Fruit fly (Drosophila melanogaster) whole organism, prepupa: ENCODE results near the gene CG34159.

Experiments
- Blimp-1 ChIP-seq: fragments of 200-800 bp; sonication (Bioruptor generic); optimal IDR thresholded peaks from 3 replicates; lab custom pipeline; 2017; ENCODE audit warnings: missing biosample characterization, missing genetic modification characterization, mild to moderate bottlenecking, moderate library complexity, missing genetic modification reagents
- CG10631 ChIP-seq: fragments of 200-800 bp; sonication (Bioruptor generic); optimal IDR thresholded peaks from 2 replicates; lab custom pipeline; 2016; ENCODE audit warnings: missing biosample characterization, missing genetic modification characterization
- CG11762 ChIP-seq: fragments of 200-800 bp; sonication (Bioruptor generic); optimal IDR thresholded peaks from 3 replicates; lab custom pipeline; 2016; ENCODE audit warnings: missing biosample characterization, missing genetic modification characterization; ENCODE audit not compliant: insufficient read depth
- CG3032 ChIP-seq: fragments of 200-800 bp; optimal IDR thresholded peaks from 2 replicates; lab custom pipeline; 2019; ENCODE audit warnings: missing biosample characterization, mild to moderate bottlenecking, missing genetic modification characterization, moderate library complexity
- CG31627 ChIP-seq: fragments of 200-800 bp; sonication (Bioruptor generic); optimal IDR thresholded peaks from 3 replicates; lab custom pipeline; 2016; ENCODE audit warnings: missing biosample characterization, missing genetic modification characterization
- CG32006 ChIP-seq: fragments of 200-800 bp; sonication (Bioruptor generic); optimal IDR thresholded peaks from 3 replicates; lab custom pipeline; 2017; ENCODE audit warnings: missing biosample characterization, mild to moderate bottlenecking, missing genetic modification characterization
- CG34406 ChIP-seq: fragments of 200-800 bp; sonication (Bioruptor generic); optimal IDR thresholded peaks from 3 replicates; lab custom pipeline; 2016; ENCODE audit warnings: missing biosample characterization, missing genetic modification characterization
- CG3919 ChIP-seq: fragments of 200-800 bp; sonication (Bioruptor generic); optimal IDR thresholded peaks from 3 replicates; lab custom pipeline; 2016; ENCODE audit warnings: missing biosample characterization, missing genetic modification characterization
- CG6276 ChIP-seq: fragments of 200-800 bp; sonication (Bioruptor generic); optimal IDR thresholded peaks from 2 replicates; lab custom pipeline; 2017; ENCODE audit warnings: missing biosample characterization, mild to moderate bottlenecking, missing genetic modification characterization
- CG6808 ChIP-seq: fragments of 200-800 bp; sonication (Bioruptor generic); optimal IDR thresholded peaks from 3 replicates; lab custom pipeline; 2017; ENCODE audit warnings: missing biosample characterization, missing genetic modification characterization, mild to moderate bottlenecking, moderate library complexity, missing genetic modification reagents
- Eip75B ChIP-seq: fragments of 200-800 bp; sonication (Bioruptor generic); optimal IDR thresholded peaks from 3 replicates; lab custom pipeline; 2016; ENCODE audit warnings: missing biosample characterization, missing genetic modification characterization
- Eip78C ChIP-seq: fragments of 200-800 bp; sonication (Bioruptor generic); peaks from one replicate; lab custom pipeline; 2016; ENCODE audit warnings: missing biosample characterization, missing genetic modification characterization
- Ets21C ChIP-seq: fragments of 200-800 bp; sonication (Bioruptor generic); optimal IDR thresholded peaks from 3 replicates; lab custom pipeline; 2016; ENCODE audit warnings: missing biosample characterization, missing genetic modification characterization
- Gug ChIP-seq: fragments of 200-800 bp; sonication (Bioruptor generic); IDR thresholded peaks from 2 replicates; pipeline ENCODE4 v1.3.6; 2022; ENCODE audit warnings: missing biosample characterization, missing genetic modification characterization
- Hr39 ChIP-seq: fragments of 200-800 bp; sonication (Bioruptor generic); optimal IDR thresholded peaks from 2 replicates; lab custom pipeline; 2016; ENCODE audit warnings: missing biosample characterization, missing genetic modification characterization
- Hr4 ChIP-seq: fragments of 200-800 bp; sonication (Bioruptor generic); optimal IDR thresholded peaks from 3 replicates; lab custom pipeline; 2016; ENCODE audit warnings: missing biosample characterization, missing genetic modification characterization
- OdsH ChIP-seq: fragments of 200-800 bp; sonication (Bioruptor generic); optimal IDR thresholded peaks from 3 replicates; lab custom pipeline; 2016; ENCODE audit warnings: missing biosample characterization, missing genetic modification characterization
- Smox ChIP-seq: fragments of 200-800 bp; sonication (Bioruptor generic); optimal IDR thresholded peaks from 3 replicates; lab custom pipeline; 2016; ENCODE audit warnings: missing biosample characterization, missing genetic modification characterization
- eg ChIP-seq: fragments of 200-800 bp; sonication (Bioruptor generic); IDR thresholded peaks from 3 replicates; pipeline ENCODE4 v1.3.6; 2022; ENCODE audit warnings: missing biosample characterization, missing genetic modification characterization
- esn ChIP-seq: fragments of 200-800 bp; sonication (Bioruptor generic); optimal IDR thresholded peaks from 2 replicates; lab custom pipeline; 2016; ENCODE audit warnings: missing biosample characterization, mild to moderate bottlenecking, missing genetic modification characterization, moderate library complexity
- fd85E ChIP-seq: fragments of 200-800 bp; sonication (Bioruptor generic); optimal IDR thresholded peaks from 3 replicates; lab custom pipeline; 2016; ENCODE audit warnings: missing biosample characterization, missing genetic modification characterization
- fkh ChIP-seq: fragments of 200-800 bp; sonication (Bioruptor generic); optimal IDR thresholded peaks from 3 replicates; lab custom pipeline; 2017; ENCODE audit warnings: missing biosample characterization, mild to moderate bottlenecking, missing genetic modification characterization, moderate library complexity
- pdm3 ChIP-seq: fragments of 200-800 bp; sonication (Bioruptor generic); optimal IDR thresholded peaks from 3 replicates; lab custom pipeline; 2016; ENCODE audit warnings: missing biosample characterization, missing genetic modification characterization
- salr ChIP-seq, 2 experiments: fragments of 200-800 bp; sonication (Bioruptor generic); optimal IDR thresholded peaks; 3 replicates each; lab custom pipeline; 2016 to 2018; ENCODE audit warnings: missing biosample characterization in 2 of 2, missing genetic modification characterization in 2 of 2, mild to moderate bottlenecking in 1 of 2
- topi ChIP-seq: fragments of 200-800 bp; sonication (Bioruptor generic); optimal IDR thresholded peaks from 3 replicates; lab custom pipeline; 2016; ENCODE audit warnings: missing biosample characterization, missing genetic modification characterization

Gene CG34159

dm6 chr2L:10220501-10221386 is 16.6 kb upstream of the CG34159 start, which contains the start of the genes Npc1a and Prosalpha6 (continued):
- peak; percentile 43 for TF ChIP-seq Blimp-1 (GFP tag; lab: Kevin White, UChicago)
- TF ChIP-seq OdsH (GFP tag; lab: Kevin White, UChicago), result no peak

DNA sequence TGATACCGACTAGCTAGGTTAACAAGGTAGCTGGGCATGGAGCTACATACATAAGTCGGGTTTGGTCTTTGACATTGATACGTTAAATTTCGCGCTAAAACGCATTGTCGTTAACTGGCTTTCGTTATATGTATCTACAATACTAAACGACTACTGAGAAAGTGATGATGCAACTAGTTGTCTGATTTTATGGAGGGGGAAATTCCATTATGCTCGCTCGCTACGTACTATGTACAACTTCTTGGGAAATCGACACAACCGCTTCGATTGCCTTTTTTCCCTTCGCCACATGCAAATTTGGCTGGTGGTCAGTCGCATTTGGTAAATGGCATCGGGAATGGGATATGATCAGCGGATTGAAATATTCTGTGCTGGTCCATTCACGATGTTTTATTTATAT is 15.9 kb upstream of the CG34159 start:
- TF ChIP-seq Gug, result no peak
- TF ChIP-seq fkh, result peak; percentile 6

- TF ChIP-seq CG3032, result peak; percentile 44
- TF ChIP-seq Eip78C, result peak; percentile 71
- peak; percentile 18 for TF ChIP-seq esn (GFP tag; lab: Kevin White, UChicago)
- TF ChIP-seq fkh, result peak; percentile 73
- no peak for TF ChIP-seq eg (GFP tag; lab: Robert Waterston, UW)
- peak; percentile 0 for TF ChIP-seq CG11762 (GFP tag; lab: Kevin White, UChicago)
- TF ChIP-seq salr (GFP tag; optimal IDR thresholded peaks at IDR 0.05; lab: Kevin White, UChicago), result no peak
Observed at dm6 chr2L:10210631-10211557, 6.8 kb upstream of the CG34159 start, which contains the start of the genes CG5727 and ath. Gene CG5727, minus strand, starts transcription at chr2L:10210681. Gene ath, plus strand, starts transcription at chr2L:10211143.

DNA sequence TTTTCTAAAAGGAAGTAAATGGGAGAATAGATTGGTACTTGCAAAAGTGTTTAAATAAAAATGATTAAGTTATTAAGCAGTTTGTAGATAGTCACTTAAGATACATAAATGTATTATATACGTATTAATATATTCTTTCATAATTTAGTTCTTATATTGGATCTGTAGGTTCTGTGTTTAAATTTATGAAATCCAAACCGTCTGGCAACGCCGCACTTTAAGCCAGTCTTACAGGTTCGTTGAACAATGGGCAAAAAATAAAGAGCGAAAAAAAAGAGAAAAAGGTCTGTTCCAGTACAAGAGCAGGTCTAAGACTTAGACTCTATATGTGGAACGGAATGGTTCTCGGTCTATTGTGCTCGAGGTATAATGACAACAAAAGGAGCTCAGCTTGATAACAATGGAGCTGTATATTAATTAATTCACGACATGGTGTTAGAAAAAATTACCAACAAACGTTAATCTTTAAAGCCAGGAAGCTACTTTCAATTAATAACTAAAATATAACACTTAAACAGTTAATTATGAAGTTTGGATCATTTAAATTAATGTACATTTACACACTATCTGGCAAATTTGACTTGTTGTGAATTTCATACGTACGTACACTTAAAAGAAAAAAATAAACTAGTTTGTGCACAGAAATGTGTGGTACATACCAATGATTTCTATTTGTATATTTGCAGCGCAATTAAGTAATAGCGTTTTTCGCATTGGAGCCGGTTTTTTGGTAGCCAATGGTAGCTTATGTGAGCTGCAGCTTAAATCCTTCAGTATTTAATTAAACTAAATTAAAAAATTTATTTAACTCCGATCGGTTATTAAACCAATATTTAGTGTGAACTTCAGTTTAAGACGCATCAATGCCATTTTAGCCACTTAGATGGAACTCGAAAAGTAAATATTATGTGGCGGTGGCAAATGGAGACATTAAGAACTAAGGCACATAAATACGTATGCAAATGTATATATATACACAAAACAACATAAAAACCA is 5.0 kb upstream of the CG34159 start, which contains the start of gene CG5731:
Gene CG5731 (minus strand): TSS at position 946 of the 996 bp plus-strand sequence.
- TF ChIP-seq CG32006 (GFP tag; lab: Kevin White, UChicago) (no peak), CG10631 (GFP tag; lab: Kevin White, UChicago) (peak; percentile 31), fkh (peak; percentile 41), Eip78C (peak; percentile 70), Eip75B (no peak)
- TF ChIP-seq, all 60 proteins: peak for 3

DNA sequence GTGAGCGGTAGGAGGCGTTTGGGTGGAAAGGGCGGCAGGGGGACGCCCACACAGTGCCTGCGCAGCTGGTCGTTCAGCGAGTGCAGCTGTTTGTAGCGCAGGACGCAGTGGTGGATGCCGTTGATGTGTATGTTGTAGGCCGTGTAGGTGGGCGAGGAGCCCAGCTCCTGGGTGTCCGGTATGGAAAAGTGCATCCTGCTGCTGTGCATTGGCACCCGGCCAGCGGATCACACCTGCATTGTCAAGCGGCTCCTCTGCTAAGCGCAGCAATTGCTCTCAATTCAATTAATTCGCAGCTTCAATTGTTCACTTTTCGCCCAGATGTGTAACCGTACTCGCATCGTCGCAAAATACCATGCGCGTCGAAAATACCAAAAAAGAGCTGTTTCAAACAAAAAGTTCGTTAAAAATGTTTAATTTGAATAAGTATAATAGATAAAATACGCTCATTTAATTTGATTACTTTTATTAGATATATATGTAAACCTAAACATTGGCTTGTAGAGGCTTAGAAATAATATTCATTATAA is 2.6 kb upstream of the CG34159 start, which contains the start of gene Snx17:
Gene Snx17 (minus strand): TSS at position 329 of the 530 bp plus-strand sequence.
- TF ChIP-seq esn (GFP tag; lab: Kevin White, UChicago) (no peak), CG6276 (GFP tag; lab: Kevin White, UChicago) (no peak), pdm3 (GFP tag; lab: Kevin White, UChicago) (no peak), fd85E (GFP tag; lab: Kevin White, UChicago) (no peak), CG6808 (GFP tag; lab: Kevin White, UChicago) (no peak), OdsH (GFP tag; lab: Kevin White, UChicago) (no peak), topi (GFP tag; lab: Kevin White, UChicago) (no peak), CG34406 (GFP tag; lab: Kevin White, UChicago) (no peak), CG3919 (no peak), Smox (GFP tag; lab: Kevin White, UChicago) (no peak), Ets21C (GFP tag; lab: Kevin White, UChicago) (no peak), Hr4 (GFP tag; lab: Kevin White, UChicago) (no peak), CG31627 (GFP tag; lab: Kevin White, UChicago) (no peak), Hr39 (GFP tag; lab: Kevin White, UChicago) (no peak), Gug (no peak)
